Worm (Caenorhabditis elegans): Measurements from ENCODE around the gene F54D8.6.

DNA sequence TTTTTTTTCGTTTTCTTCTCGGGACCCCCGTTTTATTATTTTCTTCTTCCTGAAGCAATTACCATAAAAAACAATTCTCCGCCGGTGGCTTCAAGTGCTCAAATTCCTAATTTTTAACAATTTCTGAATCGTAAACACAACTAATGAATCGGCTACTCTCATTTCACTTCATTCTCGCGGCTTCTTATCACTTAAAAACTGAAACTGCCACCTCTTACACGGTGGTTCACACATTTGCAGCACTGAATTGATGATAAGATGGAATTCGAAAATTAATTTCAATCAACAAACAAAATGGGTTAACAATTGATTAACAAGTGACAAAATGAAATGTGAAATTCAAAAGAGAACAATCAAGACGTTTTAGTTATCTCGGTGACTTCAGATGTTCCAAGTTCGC, 34.3 kb downstream of the F54D8.6 start:
- TF ChIP-seq sox-4 (tag; optimal IDR thresholded peaks at IDR 0.05) (no peak), ceh-82 (tag; optimal IDR thresholded peaks at IDR 0.05) (no peak), ama-1 (optimal IDR thresholded peaks at IDR 0.05) (no peak), fkh-8 (tag; optimal IDR thresholded peaks at IDR 0.05) (no peak), pqm-1 (tag; optimal IDR thresholded peaks at IDR 0.05) (no peak), aly-2 (tag; optimal IDR thresholded peaks at IDR 0.05) (no peak)

All from whole organism, L1 larva.